Worm (Caenorhabditis elegans): ENCODE data around the gene Y57A10A.5.

DNA sequence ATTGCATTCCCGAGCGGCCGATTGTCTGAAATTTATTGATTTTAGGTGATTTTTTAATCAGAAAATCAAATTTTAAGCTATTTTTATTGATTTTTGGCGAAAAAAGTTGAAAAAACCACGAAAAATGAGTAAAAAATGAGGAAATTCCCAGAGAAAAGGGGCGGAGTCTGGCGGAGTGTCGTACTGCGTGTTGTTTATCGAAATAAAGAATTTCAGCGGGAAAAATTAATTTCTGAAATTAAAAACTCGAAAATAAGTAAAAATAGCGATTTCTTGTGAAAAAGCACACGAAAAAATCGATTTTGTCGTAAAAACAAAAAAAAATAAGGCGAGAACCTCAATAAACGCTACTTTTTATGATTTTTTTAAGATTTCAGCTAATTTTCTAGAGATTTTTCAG, 30.6 kb downstream of the Y57A10A.5 start, which contains the start of gene Y57A10A.13:
- TF ChIP-seq ceh-82 (tag; optimal IDR thresholded peaks at IDR 0.05) = no peak
- TF ChIP-seq egl-27 (tag; optimal IDR thresholded peaks at IDR 0.05) = no peak
- no peak for TF ChIP-seq skn-1 (tag; optimal IDR thresholded peaks at IDR 0.05)
- TF ChIP-seq nhr-11 (tag; optimal IDR thresholded peaks at IDR 0.05) = no peak
- TF ChIP-seq elt-1 (tag; optimal IDR thresholded peaks at IDR 0.05) = no peak
- TF ChIP-seq nhr-76 (tag; optimal IDR thresholded peaks at IDR 0.05) = no peak
- TF ChIP-seq R02D3.7 (tag; optimal IDR thresholded peaks at IDR 0.05) = no peak
